Fruit fly (Drosophila melanogaster): ENCODE results near the gene alphaTub84D.
A peak's percentile ranks its signal among the peaks of the same experiment; 100 is the strongest.

The alphaTub84D gene

dm6 chr3R:7514232-7514863, 16.2 kb upstream of the alphaTub84D start:
- TF ChIP-seq noc (tag; optimal IDR thresholded peaks at IDR 0.05): peak; percentile 76

dm6 chr3R:7515599-7516069, 14.9 kb upstream of the alphaTub84D start, which contains the start of gene alpha-Est8:
TSS of gene alpha-Est8 (minus strand) at chr3R:7515670.
- TF ChIP-seq noc (tag; optimal IDR thresholded peaks at IDR 0.05): peak; percentile 70

dm6 chr3R:7519356-7519755, 11.2 kb upstream of the alphaTub84D start, which contains the start of gene Ubc84D:
TSS of gene Ubc84D (minus strand) at chr3R:7519456.
- TF ChIP-seq noc (tag; optimal IDR thresholded peaks at IDR 0.05): no peak

- TF ChIP-seq noc (tag; optimal IDR thresholded peaks at IDR 0.05): peak; percentile 84
Measured at dm6 chr3R:7522266-7522955, 8.1 kb upstream of the alphaTub84D start.

dm6 chr3R:7523594-7523993, 7.0 kb upstream of the alphaTub84D start, which contains the start of gene alpha-Est7:
TSS of gene alpha-Est7 (minus strand) at chr3R:7523753.
- TF ChIP-seq noc (tag; optimal IDR thresholded peaks at IDR 0.05): no peak

dm6 chr3R:7524160-7524559, 6.4 kb upstream of the alphaTub84D start:
- TF ChIP-seq noc (tag; optimal IDR thresholded peaks at IDR 0.05): peak; percentile 29

dm6 chr3R:7528677-7529076, 1.9 kb upstream of the alphaTub84D start, which contains the start of gene alpha-Est6:
TSS of gene alpha-Est6 (minus strand) at chr3R:7528777.
- no peak for TF ChIP-seq noc (tag; optimal IDR thresholded peaks at IDR 0.05)

dm6 chr3R:7535606-7536005, 5.1 kb downstream of the alphaTub84D start:
- no peak for TF ChIP-seq noc (tag; optimal IDR thresholded peaks at IDR 0.05)

- TF ChIP-seq noc (tag; optimal IDR thresholded peaks at IDR 0.05): no peak
Measured at dm6 chr3R:7536281-7536680, 5.7 kb downstream of the alphaTub84D start, which contains the start of gene alpha-Est5. TSS of gene alpha-Est5 (minus strand) at chr3R:7536390.

- TF ChIP-seq noc (tag; optimal IDR thresholded peaks at IDR 0.05): no peak
Measured at dm6 chr3R:7538435-7538834, 7.9 kb downstream of the alphaTub84D start, which contains the start of gene alpha-Est4. TSS of gene alpha-Est4 (minus strand) at chr3R:7538615.

dm6 chr3R:7541145-7541860, 10.8 kb downstream of the alphaTub84D start, which contains the start of the genes alpha-Est3 and alpha-Est2:
TSS of gene alpha-Est3 (minus strand) at chr3R:7541631.
TSS of gene alpha-Est2 (plus strand) at chr3R:7541810.
- no peak for TF ChIP-seq noc (tag; optimal IDR thresholded peaks at IDR 0.05)

- peak; percentile 19 for TF ChIP-seq noc (tag; optimal IDR thresholded peaks at IDR 0.05)
Measured at dm6 chr3R:7548808-7549744, 18.5 kb downstream of the alphaTub84D start, which contains the start of gene alpha-Est1. TSS of gene alpha-Est1 (minus strand) at chr3R:7549124.

dm6 chr3R:7551708-7552107, 21.2 kb downstream of the alphaTub84D start, which contains the start of gene CG45545:
TSS of gene CG45545 (plus strand) at chr3R:7552008.
- no peak for TF ChIP-seq noc (tag; optimal IDR thresholded peaks at IDR 0.05)

dm6 chr3R:7572237-7572636, 41.7 kb downstream of the alphaTub84D start:
- no peak for TF ChIP-seq noc (tag; optimal IDR thresholded peaks at IDR 0.05)

Measured in whole organism, larva.